Worm (Caenorhabditis elegans) whole organism, L1 larva: ENCODE measurements around the gene symk-1.

ENCODE experiments used
- C34B4.2 ChIP-seq: sonication (generic microtip); optimal IDR thresholded peaks from 2 replicates; lab custom pipeline; 2017; ENCODE audit warnings: mild to moderate bottlenecking, missing genetic modification characterization, missing compliant biosample characterization
- aha-1 ChIP-seq: fragments of 150-350 bp; optimal IDR thresholded peaks from 2 replicates; lab custom pipeline; 2014; ENCODE audit warnings: missing biosample characterization, missing genetic modification characterization
- aly-2 ChIP-seq: fragments of 150-350 bp; optimal IDR thresholded peaks from 2 replicates; lab custom pipeline; 2014; ENCODE audit warnings: missing biosample characterization, missing genetic modification characterization
- blmp-1 ChIP-seq: fragments of 150-350 bp; optimal IDR thresholded peaks from 2 replicates; lab custom pipeline; 2014; ENCODE audit warnings: missing biosample characterization, missing genetic modification characterization
- ceh-63 ChIP-seq: fragments of 200-800 bp; sonication (Bioruptor generic); optimal IDR thresholded peaks from 2 replicates; lab custom pipeline; 2018; ENCODE audit warnings: mild to moderate bottlenecking, missing genetic modification characterization, missing compliant biosample characterization
- ceh-8 ChIP-seq: fragments of 200-800 bp; sonication (Bioruptor generic); optimal IDR thresholded peaks from 2 replicates; lab custom pipeline; 2018; ENCODE audit warnings: mild to moderate bottlenecking, missing genetic modification characterization, moderate library complexity, missing compliant biosample characterization
- ceh-88 ChIP-seq: fragments of 200-800 bp; sonication (Bioruptor generic); IDR thresholded peaks from 2 replicates; pipeline ENCODE4 v1.3.6; 2022; ENCODE audit warnings: missing genetic modification characterization, missing compliant biosample characterization
- ceh-90 ChIP-seq: sonication (generic microtip); optimal IDR thresholded peaks from 2 replicates; lab custom pipeline; 2016; ENCODE audit warnings: missing genetic modification characterization, missing compliant biosample characterization
- dpl-1 ChIP-seq, 3 experiments: fragments of 150-350 bp in 2 of 3; sonication (generic microtip) in 1 of 3; optimal IDR thresholded peaks; 2 replicates each; lab custom pipeline; 2014 to 2017; ENCODE audit warnings: missing biosample characterization in 3 of 3, missing genetic modification characterization in 3 of 3, missing genetic modification reagents in 3 of 3
- efl-3 ChIP-seq: fragments of 200-800 bp; sonication (Bioruptor generic); optimal IDR thresholded peaks from 2 replicates; lab custom pipeline; 2018; ENCODE audit warnings: mild to moderate bottlenecking, missing genetic modification characterization, missing compliant biosample characterization
- egl-13 ChIP-seq: sonication (generic microtip); optimal IDR thresholded peaks from 2 replicates; lab custom pipeline; 2016; ENCODE audit warnings: missing genotype, missing genetic modification reagents, missing genetic modification characterization, missing compliant biosample characterization
- egl-27 ChIP-seq, 2 experiments: fragments of 150-350 bp in 1 of 2; sonication (generic microtip); optimal IDR thresholded peaks; 3 replicates each; lab custom pipeline; 2017 to 2018; ENCODE audit warnings: missing biosample characterization in 2 of 2, missing genetic modification characterization in 2 of 2, missing genetic modification reagents in 2 of 2
- elt-2 ChIP-seq: sonication (generic microtip); optimal IDR thresholded peaks from 2 replicates; lab custom pipeline; 2016; ENCODE audit warnings: missing genetic modification characterization, mild to moderate bottlenecking, inconsistent platforms, missing compliant biosample characterization, missing genetic modification reagents
- fkh-4 ChIP-seq: sonication (generic microtip); optimal IDR thresholded peaks from 2 replicates; lab custom pipeline; 2016; ENCODE audit warnings: missing compliant biosample characterization, missing genetic modification characterization, borderline replicate concordance
- fkh-8 ChIP-seq: sonication (generic microtip); optimal IDR thresholded peaks from 2 replicates; lab custom pipeline; 2016; ENCODE audit warnings: mild to moderate bottlenecking, missing genetic modification characterization, missing compliant biosample characterization
- grh-1 ChIP-seq: fragments of 200-800 bp; sonication (Bioruptor generic); IDR thresholded peaks from 2 replicates; pipeline ENCODE4 v1.3.6; 2022; ENCODE audit warnings: missing genetic modification reagents, missing genetic modification characterization, missing compliant biosample characterization
- hlh-17 ChIP-seq: fragments of 200-800 bp; sonication (Bioruptor generic); optimal IDR thresholded peaks from 2 replicates; lab custom pipeline; 2018; ENCODE audit warnings: missing genetic modification characterization, mild to moderate bottlenecking, missing compliant biosample characterization, moderate library complexity, borderline replicate concordance
- hlh-4 ChIP-seq: sonication (generic microtip); optimal IDR thresholded peaks from 2 replicates; lab custom pipeline; 2016; ENCODE audit warnings: mild to moderate bottlenecking, missing genetic modification characterization, missing compliant biosample characterization
- isw-1 ChIP-seq: fragments of 200-800 bp; sonication (Bioruptor generic); IDR thresholded peaks from 2 replicates; pipeline ENCODE4 v1.3.6; 2022; ENCODE audit warnings: missing genetic modification characterization, missing compliant biosample characterization
- lin-14 ChIP-seq: fragments of 200-800 bp; sonication (Bioruptor generic); optimal IDR thresholded peaks from 2 replicates; lab custom pipeline; 2018; ENCODE audit warnings: mild to moderate bottlenecking, missing genetic modification characterization, moderate library complexity, missing compliant biosample characterization
- lin-15B ChIP-seq: fragments of 150-350 bp; sonication (generic microtip); optimal IDR thresholded peaks from 3 replicates; lab custom pipeline; 2014; ENCODE audit warnings: missing biosample characterization, missing genetic modification characterization
- lin-39 ChIP-seq: fragments of 150-350 bp; optimal IDR thresholded peaks from 2 replicates; lab custom pipeline; 2014; ENCODE audit warnings: missing biosample characterization, missing genetic modification reagents, missing genetic modification characterization
- lir-3 ChIP-seq: sonication (generic microtip); optimal IDR thresholded peaks from 2 replicates; lab custom pipeline; 2016; ENCODE audit warnings: mild to moderate bottlenecking, missing genetic modification characterization, moderate library complexity, missing compliant biosample characterization; ENCODE audit not compliant: poor library complexity
- mab-9 ChIP-seq: fragments of 200-800 bp; sonication (Bioruptor generic); IDR thresholded peaks from 2 replicates; pipeline ENCODE4 v1.3.6; 2022; ENCODE audit warnings: missing genetic modification reagents, missing genetic modification characterization, missing compliant biosample characterization
- mdl-1 ChIP-seq, 2 experiments: fragments of 150-350 bp; optimal IDR thresholded peaks; 2 replicates each; lab custom pipeline; 2014 to 2017; ENCODE audit warnings: missing biosample characterization in 2 of 2, missing genetic modification characterization in 2 of 2, inconsistent platforms in 1 of 2
- mef-2 ChIP-seq: fragments of 150-350 bp; optimal IDR thresholded peaks from 2 replicates; lab custom pipeline; 2014; ENCODE audit warnings: missing biosample characterization, missing genetic modification characterization
- mep-1 ChIP-seq: fragments of 150-350 bp; optimal IDR thresholded peaks from 2 replicates; lab custom pipeline; 2014; ENCODE audit warnings: missing biosample characterization, missing genetic modification characterization
- nhr-12 ChIP-seq: sonication (generic microtip); optimal IDR thresholded peaks from 2 replicates; lab custom pipeline; 2017; ENCODE audit warnings: missing biosample characterization, missing genetic modification characterization
- nhr-237 ChIP-seq: fragments of 150-350 bp; optimal IDR thresholded peaks from 2 replicates; lab custom pipeline; 2014; ENCODE audit warnings: missing biosample characterization, missing genetic modification characterization
- nhr-71 ChIP-seq: sonication (generic microtip); optimal IDR thresholded peaks from 2 replicates; lab custom pipeline; 2016; ENCODE audit warnings: mild to moderate bottlenecking, missing genetic modification characterization, moderate library complexity, missing compliant biosample characterization
- nhr-76 ChIP-seq: sonication (generic microtip); optimal IDR thresholded peaks from 2 replicates; lab custom pipeline; 2017; ENCODE audit warnings: missing biosample characterization, missing genetic modification characterization
- nhr-85 ChIP-seq: sonication (generic microtip); peaks from one replicate; lab custom pipeline; 2016; ENCODE audit warnings: missing genetic modification characterization, inconsistent platforms, missing compliant biosample characterization
- pag-3 ChIP-seq: sonication (generic microtip); optimal IDR thresholded peaks from 2 replicates; lab custom pipeline; 2017; ENCODE audit warnings: missing genetic modification characterization, mild to moderate bottlenecking, missing compliant biosample characterization, antibody characterized with exemption, borderline replicate concordance; ENCODE audit not compliant: insufficient read depth
- pax-3 ChIP-seq: fragments of 200-800 bp; sonication (Bioruptor generic); optimal IDR thresholded peaks from 2 replicates; lab custom pipeline; 2018; ENCODE audit warnings: mild to moderate bottlenecking, missing genetic modification characterization, moderate library complexity, missing compliant biosample characterization
- pqm-1 ChIP-seq: sonication (generic microtip); optimal IDR thresholded peaks from 3 replicates; lab custom pipeline; 2017; ENCODE audit warnings: missing biosample characterization, missing genetic modification characterization
- rnt-1 ChIP-seq: sonication (generic microtip); optimal IDR thresholded peaks from 2 replicates; lab custom pipeline; 2016; ENCODE audit warnings: mild to moderate bottlenecking, missing genetic modification characterization, moderate library complexity, missing compliant biosample characterization
- skn-1 ChIP-seq: fragments of 150-350 bp; optimal IDR thresholded peaks from 2 replicates; lab custom pipeline; 2014; ENCODE audit warnings: missing biosample characterization, missing genetic modification characterization
- snpc-4 ChIP-seq: fragments of 150-350 bp; optimal IDR thresholded peaks from 2 replicates; lab custom pipeline; 2014; ENCODE audit warnings: missing biosample characterization, missing genetic modification characterization
- sox-4 ChIP-seq: sonication (generic microtip); optimal IDR thresholded peaks from 2 replicates; lab custom pipeline; 2016; ENCODE audit warnings: missing genetic modification characterization, missing compliant biosample characterization
- sptf-1 ChIP-seq: fragments of 150-350 bp; optimal IDR thresholded peaks from 2 replicates; lab custom pipeline; 2014; ENCODE audit warnings: missing biosample characterization, missing genetic modification characterization
- tbx-2 ChIP-seq: sonication (generic microtip); optimal IDR thresholded peaks from 2 replicates; lab custom pipeline; 2016; ENCODE audit warnings: missing genetic modification characterization, missing compliant biosample characterization
- tlp-1 ChIP-seq: fragments of 150-350 bp; optimal IDR thresholded peaks from 2 replicates; lab custom pipeline; 2014; ENCODE audit warnings: missing biosample characterization, missing genetic modification characterization
- unc-30 ChIP-seq: sonication (generic microtip); optimal IDR thresholded peaks from 2 replicates; lab custom pipeline; 2017; ENCODE audit warnings: missing biosample characterization, missing genetic modification characterization
- unc-62 ChIP-seq: fragments of 150-350 bp; optimal IDR thresholded peaks from 2 replicates; lab custom pipeline; 2014; ENCODE audit warnings: missing biosample characterization, missing genetic modification reagents, missing genetic modification characterization
- unc-86 ChIP-seq: sonication (generic microtip); optimal IDR thresholded peaks from 2 replicates; lab custom pipeline; 2016; ENCODE audit warnings: missing genetic modification characterization, missing compliant biosample characterization
- unc-98 ChIP-seq: fragments of 200-800 bp; sonication (Bioruptor generic); IDR thresholded peaks from 2 replicates; pipeline ENCODE4 v1.3.6; 2022; ENCODE audit warnings: missing genetic modification characterization, missing compliant biosample characterization
- vab-15 ChIP-seq: sonication (generic microtip); optimal IDR thresholded peaks from 2 replicates; lab custom pipeline; 2017; ENCODE audit warnings: missing genotype, mild to moderate bottlenecking, missing genetic modification characterization, missing compliant biosample characterization
- xbp-1 ChIP-seq: sonication (generic microtip); optimal IDR thresholded peaks from 2 replicates; lab custom pipeline; 2016; ENCODE audit warnings: missing genetic modification characterization, missing compliant biosample characterization
- zag-1 ChIP-seq: fragments of 150-350 bp; optimal IDR thresholded peaks from 2 replicates; lab custom pipeline; 2014; ENCODE audit warnings: missing biosample characterization, missing genetic modification characterization
- zip-4 ChIP-seq: fragments of 200-800 bp; sonication (Bioruptor generic); optimal IDR thresholded peaks from 2 replicates; lab custom pipeline; 2018; ENCODE audit warnings: mild to moderate bottlenecking, missing genetic modification characterization, moderate library complexity, missing compliant biosample characterization
- ztf-4 ChIP-seq: fragments of 150-350 bp; optimal IDR thresholded peaks from 2 replicates; lab custom pipeline; 2014; ENCODE audit warnings: missing biosample characterization, missing genetic modification characterization

The symk-1 gene

ce11 chrV:8594105-8594964 is 24.2 kb downstream of the symk-1 start, which contains the start of gene tag-196 (continued):
- TF ChIP-seq mab-9 (GFP tag; lab: Robert Waterston, UW) = no peak
- no peak for TF ChIP-seq zip-4 (GFP tag; lab: Kevin White, UChicago)
- TF ChIP-seq grh-1 (GFP tag; lab: Robert Waterston, UW) = no peak
- no peak for TF ChIP-seq lir-3 (tag; lab: Kevin White, UChicago)
- no peak for TF ChIP-seq elt-2 (tag; lab: Kevin White, UChicago)
- TF ChIP-seq ztf-4 (tag; lab: Kevin White, UChicago) = no peak
- peak; percentile 80 for TF ChIP-seq rnt-1
- TF ChIP-seq skn-1 (tag; lab: Kevin White, UChicago) = no peak
- no peak for TF ChIP-seq ceh-90 (tag; lab: Kevin White, UChicago)
- no peak for TF ChIP-seq sptf-1
- TF ChIP-seq blmp-1 (tag; lab: Kevin White, UChicago) = no peak
- no peak for TF ChIP-seq aha-1 (tag; lab: Kevin White, UChicago)
- no peak for TF ChIP-seq egl-27 (tag; optimal IDR thresholded peaks at IDR 0.05; lab: Kevin White, UChicago)
- no peak for TF ChIP-seq fkh-8 (tag; lab: Kevin White, UChicago)
- TF ChIP-seq ceh-63 (GFP tag; lab: Kevin White, UChicago) = no peak
- no peak for TF ChIP-seq vab-15 (tag; lab: Kevin White, UChicago)
- no peak for TF ChIP-seq xbp-1 (tag; lab: Kevin White, UChicago)
- no peak for TF ChIP-seq mef-2 (tag; lab: Kevin White, UChicago)
- TF ChIP-seq mdl-1 (tag; optimal IDR thresholded peaks at IDR 0.05; lab: Kevin White, UChicago) = peak in 1 of 2 experiments; percentile 18
- no peak for TF ChIP-seq efl-3
- no peak for TF ChIP-seq ceh-88 (GFP tag; lab: Robert Waterston, UW)
- TF ChIP-seq mep-1 = no peak
- peak; percentile 76 for TF ChIP-seq lin-14
- TF ChIP-seq nhr-12 (tag; lab: Kevin White, UChicago) = no peak
- no peak for TF ChIP-seq snpc-4 (tag; lab: Kevin White, UChicago)
- no peak for TF ChIP-seq egl-13 (tag; lab: Kevin White, UChicago)
- TF ChIP-seq nhr-237 (tag; lab: Kevin White, UChicago) = no peak
- TF ChIP-seq nhr-76 (tag; lab: Kevin White, UChicago) = no peak
- TF ChIP-seq C34B4.2 (tag; lab: Kevin White, UChicago) = no peak
- TF ChIP-seq pqm-1 = no peak
- TF ChIP-seq lin-39 (tag; lab: Kevin White, UChicago) = no peak
- no peak for TF ChIP-seq zag-1 (tag; lab: Kevin White, UChicago)
- no peak for TF ChIP-seq ceh-8 (GFP tag; lab: Kevin White, UChicago)
- TF ChIP-seq unc-98 (GFP tag; lab: Robert Waterston, UW) = no peak
- peak; percentile 44 for TF ChIP-seq pag-3
- no peak for TF ChIP-seq dpl-1 (GFP tag; optimal IDR thresholded peaks at IDR 0.05; lab: Kevin White, UChicago)
- no peak for TF ChIP-seq lin-15B (tag; lab: Kevin White, UChicago)
- TF ChIP-seq unc-62 (GFP tag; lab: Kevin White, UChicago) = no peak
- TF ChIP-seq sox-4 (tag; lab: Kevin White, UChicago) = no peak
- TF ChIP-seq tbx-2 (tag; lab: Kevin White, UChicago) = no peak
- peak; percentile 68 for TF ChIP-seq nhr-71 (tag; lab: Kevin White, UChicago)
- no peak for TF ChIP-seq hlh-4
- no peak for TF ChIP-seq unc-30 (tag; lab: Kevin White, UChicago)
- TF ChIP-seq fkh-4 (tag; lab: Kevin White, UChicago) = no peak
- no peak for TF ChIP-seq aly-2 (tag; lab: Kevin White, UChicago)
- TF ChIP-seq tlp-1 (tag; lab: Kevin White, UChicago) = no peak
- no peak for TF ChIP-seq pax-3 (tag; lab: Kevin White, UChicago)
- TF ChIP-seq nhr-85 = no peak
- TF ChIP-seq isw-1 (GFP tag; lab: Robert Waterston, UW) = no peak
- TF ChIP-seq unc-86 (tag; lab: Kevin White, UChicago) = no peak
- no peak for TF ChIP-seq hlh-17 (GFP tag; lab: Kevin White, UChicago)
